Worm (Caenorhabditis elegans) whole organism, L3 larva: ENCODE measurements around the gene srlf-29.

Source experiments
- R02D3.7 ChIP-seq: fragments of 150-350 bp; optimal IDR thresholded peaks from 2 replicates; lab custom pipeline; 2014; ENCODE audit warnings: missing biosample characterization, missing genetic modification characterization
- aly-2 ChIP-seq: fragments of 150-350 bp; optimal IDR thresholded peaks from 2 replicates; lab custom pipeline; 2014; ENCODE audit warnings: missing biosample characterization, missing genetic modification characterization
- elt-1 ChIP-seq: fragments of 150-350 bp; optimal IDR thresholded peaks from 2 replicates; lab custom pipeline; 2014; ENCODE audit warnings: missing biosample characterization, missing genetic modification characterization
- mdl-1 ChIP-seq: fragments of 150-350 bp; optimal IDR thresholded peaks from 2 replicates; lab custom pipeline; 2014; ENCODE audit warnings: missing biosample characterization, missing genetic modification characterization

DNA sequence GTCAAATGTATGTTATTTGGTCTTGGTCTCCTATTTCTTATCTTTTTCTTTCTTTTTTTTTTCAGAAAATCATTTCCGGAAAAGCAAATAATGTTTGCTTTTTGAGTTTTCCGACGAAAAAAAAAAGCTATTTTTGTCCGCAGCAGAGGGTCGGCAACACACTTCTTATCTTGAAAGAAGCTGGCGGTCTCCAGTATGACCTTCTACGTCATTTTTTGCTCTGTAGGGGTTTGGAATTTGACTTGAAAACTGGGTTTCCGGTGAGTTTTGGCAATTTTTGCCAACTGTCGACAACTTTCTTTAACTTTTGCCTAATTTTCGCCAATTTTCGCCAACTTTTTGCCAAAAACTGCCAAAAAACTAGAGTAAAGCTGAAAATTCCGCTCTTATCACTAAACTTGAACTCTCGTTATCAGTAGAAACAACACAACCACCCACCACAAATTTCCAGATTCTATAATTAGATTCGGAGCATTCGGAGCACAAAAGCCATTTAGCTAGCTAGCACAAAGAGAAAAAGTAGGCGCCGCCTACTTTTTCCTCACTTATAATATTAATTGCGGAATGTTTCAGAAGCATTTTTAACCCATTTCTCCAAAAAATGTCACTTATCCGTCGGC is 4.2 kb downstream of the srlf-29 start, which contains the start of gene nhx-6:
- TF ChIP-seq elt-1 (no peak), aly-2 (tag; lab: Kevin White, UChicago) (no peak), R02D3.7 (no peak), mdl-1 (tag; lab: Kevin White, UChicago) (no peak)
